Fruit fly (Drosophila melanogaster) whole organism, wandering third instar larva: ENCODE measurements around the gene bnb.

ENCODE experiments used
- Abd-B ChIP-seq: fragments of >200 bp; optimal IDR thresholded peaks from 2 replicates; lab custom pipeline; 2017; ENCODE audit warnings: missing biosample characterization, missing genetic modification characterization
- CG32264 ChIP-seq: fragments of 200-800 bp; sonication (Bioruptor generic); optimal IDR thresholded peaks from 2 replicates; lab custom pipeline; 2016; ENCODE audit warnings: missing biosample characterization, missing genetic modification characterization
- CG9705 ChIP-seq: fragments of 200-800 bp; sonication (Bioruptor generic); optimal IDR thresholded peaks from 2 replicates; lab custom pipeline; 2018; ENCODE audit warnings: missing biosample characterization, mild to moderate bottlenecking, missing genetic modification characterization
- CrebA ChIP-seq: fragments of 200-800 bp; sonication (Bioruptor generic); optimal IDR thresholded peaks from 2 replicates; lab custom pipeline; 2016; ENCODE audit warnings: missing biosample characterization, mild to moderate bottlenecking, missing genetic modification characterization, borderline replicate concordance
- Dfd ChIP-seq: fragments of >200 bp; optimal IDR thresholded peaks from 2 replicates; lab custom pipeline; 2017; ENCODE audit warnings: missing biosample characterization, missing genetic modification characterization
- Dif ChIP-seq: fragments of 200-275, 200-300 bp; sonication (Bioruptor generic); optimal IDR thresholded peaks from 2 replicates; lab custom pipeline; 2018; ENCODE audit warnings: missing biosample characterization, missing genetic modification characterization; ENCODE audit not compliant: partially characterized antibody
- GATAd ChIP-seq: sonication (Bioruptor generic); optimal IDR thresholded peaks from 2 replicates; lab custom pipeline; 2016; ENCODE audit warnings: missing biosample characterization, missing genetic modification characterization
- HLH106 ChIP-seq: fragments of 200-800 bp; optimal IDR thresholded peaks from 3 replicates; lab custom pipeline; 2019; ENCODE audit warnings: missing biosample characterization, mild to moderate bottlenecking, missing genetic modification characterization, moderate library complexity
- Hnf4 ChIP-seq: fragments of 200-800 bp; sonication (Bioruptor generic); optimal IDR thresholded peaks from 2 replicates; lab custom pipeline; 2016; ENCODE audit warnings: missing biosample characterization, mild to moderate bottlenecking, missing genetic modification characterization
- Hr78 ChIP-seq: fragments of >200 bp; optimal IDR thresholded peaks from 2 replicates; lab custom pipeline; 2017; ENCODE audit warnings: missing biosample characterization, missing genetic modification characterization
- Hr83 ChIP-seq: fragments of 200-300 bp; sonication (Bioruptor generic); optimal IDR thresholded peaks from 2 replicates; lab custom pipeline; 2016; ENCODE audit warnings: missing biosample characterization, mild to moderate bottlenecking, missing genetic modification characterization, moderate library complexity; ENCODE audit not compliant: poor library complexity, severe bottlenecking
- Jra ChIP-seq: sonication (Bioruptor generic); optimal IDR thresholded peaks from 2 replicates; lab custom pipeline; 2016; ENCODE audit warnings: missing biosample characterization, missing genetic modification characterization
- Mio ChIP-seq: sonication (Bioruptor generic); optimal IDR thresholded peaks from 2 replicates; lab custom pipeline; 2016; ENCODE audit warnings: missing biosample characterization, missing genetic modification characterization
- Myc ChIP-seq: fragments of >200 bp; optimal IDR thresholded peaks from 2 replicates; lab custom pipeline; 2017
- N ChIP-seq: fragments of >200 bp; optimal IDR thresholded peaks from 2 replicates; lab custom pipeline; 2018; ENCODE audit warnings: missing biosample characterization, missing external identifiers, missing genetic modification characterization
- OdsH ChIP-seq: fragments of 200-800 bp; sonication (Bioruptor generic); optimal IDR thresholded peaks from 2 replicates; lab custom pipeline; 2016; ENCODE audit warnings: missing biosample characterization, mild to moderate bottlenecking, missing genetic modification characterization
- Rel ChIP-seq, 2 experiments: fragments of 200-800 bp; sonication (Bioruptor generic) in 1 of 2; optimal IDR thresholded peaks; 2 replicates in 1 of 2; 3 replicates in 1 of 2; lab custom pipeline; 2016 to 2019; ENCODE audit warnings: mild to moderate bottlenecking in 2 of 2, missing biosample characterization in 2 of 2, missing genetic modification characterization in 2 of 2, moderate library complexity in 1 of 2
- Sp1 ChIP-seq: fragments of 200-800 bp; sonication (Bioruptor generic); optimal IDR thresholded peaks from 3 replicates; lab custom pipeline; 2019; ENCODE audit warnings: missing biosample characterization, mild to moderate bottlenecking, missing genetic modification characterization, moderate library complexity
- Vsx2 ChIP-seq: fragments of 200-300, 225-300 bp; sonication (Bioruptor generic); optimal IDR thresholded peaks from 2 replicates; lab custom pipeline; 2018; ENCODE audit warnings: missing biosample characterization, missing genetic modification characterization; ENCODE audit not compliant: partially characterized antibody
- br ChIP-seq: fragments of 200-800 bp; sonication (Bioruptor generic); optimal IDR thresholded peaks from 2 replicates; lab custom pipeline; 2016; ENCODE audit warnings: missing biosample characterization, missing genetic modification characterization
- brk ChIP-seq: fragments of 200-800 bp; sonication (Bioruptor generic); optimal IDR thresholded peaks from 2 replicates; lab custom pipeline; 2016; ENCODE audit warnings: missing biosample characterization, mild to moderate bottlenecking, missing genetic modification characterization
- dl ChIP-seq, 2 experiments: fragments of 175-275, 200-275 bp in 1 of 2; fragments of 200-275 bp in 1 of 2; sonication (Bioruptor generic); optimal IDR thresholded peaks; lab custom pipeline; 2018; ENCODE audit warnings: mild to moderate bottlenecking in 2 of 2, missing biosample characterization in 2 of 2, missing genetic modification characterization in 2 of 2, moderate library complexity in 2 of 2; ENCODE audit not compliant: partially characterized antibody in 2 of 2, insufficient read depth in 1 of 2
- dmrt93B ChIP-seq: fragments of 200-800 bp; sonication (Bioruptor generic); optimal IDR thresholded peaks from 2 replicates; lab custom pipeline; 2018; ENCODE audit warnings: missing biosample characterization, mild to moderate bottlenecking, missing genetic modification characterization
- dsf ChIP-seq: sonication (Bioruptor generic); optimal IDR thresholded peaks from 2 replicates; lab custom pipeline; 2016; ENCODE audit warnings: missing biosample characterization, missing genetic modification characterization, borderline replicate concordance
- ey ChIP-seq: fragments of 200-800 bp; sonication (Bioruptor generic); optimal IDR thresholded peaks from 2 replicates; lab custom pipeline; 2016; ENCODE audit warnings: missing biosample characterization, missing genetic modification characterization
- foxo ChIP-seq, 2 experiments: fragments of 200-800 bp; sonication (Bioruptor generic); optimal IDR thresholded peaks; 2 replicates in 1 of 2; 3 replicates in 1 of 2; lab custom pipeline; 2016 to 2017; ENCODE audit warnings: missing biosample characterization in 2 of 2, missing genetic modification characterization in 2 of 2
- fru ChIP-seq: fragments of 200-800 bp; sonication (Bioruptor generic); optimal IDR thresholded peaks from 3 replicates; lab custom pipeline; 2016; ENCODE audit warnings: missing biosample characterization, mild to moderate bottlenecking, missing genetic modification characterization
- h ChIP-seq: fragments of 200-800 bp; sonication (Bioruptor generic); optimal IDR thresholded peaks from 3 replicates; lab custom pipeline; 2016; ENCODE audit warnings: missing biosample characterization, mild to moderate bottlenecking, missing genetic modification characterization
- jim ChIP-seq: fragments of 175-275, 200-325 bp; sonication (Bioruptor generic); optimal IDR thresholded peaks from 2 replicates; lab custom pipeline; 2016; ENCODE audit warnings: missing biosample characterization, mild to moderate bottlenecking, missing genetic modification characterization
- lola ChIP-seq: fragments of >200 bp; optimal IDR thresholded peaks from 2 replicates; lab custom pipeline; 2017; ENCODE audit warnings: missing biosample characterization, missing genetic modification characterization
- pan ChIP-seq: fragments of >200 bp; optimal IDR thresholded peaks from 2 replicates; lab custom pipeline; 2017
- psq ChIP-seq: fragments of 200-800 bp; sonication (Bioruptor generic); optimal IDR thresholded peaks from 3 replicates; lab custom pipeline; 2017; ENCODE audit warnings: missing biosample characterization, mild to moderate bottlenecking, missing genetic modification characterization, moderate library complexity
- rgr ChIP-seq: fragments of 200-800 bp; sonication (Bioruptor generic); optimal IDR thresholded peaks from 3 replicates; lab custom pipeline; 2016; ENCODE audit warnings: missing biosample characterization, mild to moderate bottlenecking, missing genetic modification characterization
- sage ChIP-seq: fragments of 200-800 bp; sonication (Bioruptor generic); optimal IDR thresholded peaks from 2 replicates; lab custom pipeline; 2016; ENCODE audit warnings: missing biosample characterization, mild to moderate bottlenecking, missing genetic modification characterization
- sv ChIP-seq: fragments of 200-800 bp; sonication (Bioruptor generic); optimal IDR thresholded peaks from 3 replicates; lab custom pipeline; 2016; ENCODE audit warnings: missing biosample characterization, missing genetic modification characterization
- tai ChIP-seq: sonication (Bioruptor generic); optimal IDR thresholded peaks from 2 replicates; lab custom pipeline; 2016; ENCODE audit warnings: missing biosample characterization, missing genetic modification characterization
- usp ChIP-seq: fragments of >200 bp; optimal IDR thresholded peaks from 2 replicates; lab custom pipeline; 2017; ENCODE audit warnings: missing biosample characterization, missing genetic modification characterization
- woc ChIP-seq: sonication (Bioruptor generic); optimal IDR thresholded peaks from 2 replicates; lab custom pipeline; 2016; ENCODE audit warnings: missing biosample characterization, mild to moderate bottlenecking, missing genetic modification characterization

bnb gene

DNA sequence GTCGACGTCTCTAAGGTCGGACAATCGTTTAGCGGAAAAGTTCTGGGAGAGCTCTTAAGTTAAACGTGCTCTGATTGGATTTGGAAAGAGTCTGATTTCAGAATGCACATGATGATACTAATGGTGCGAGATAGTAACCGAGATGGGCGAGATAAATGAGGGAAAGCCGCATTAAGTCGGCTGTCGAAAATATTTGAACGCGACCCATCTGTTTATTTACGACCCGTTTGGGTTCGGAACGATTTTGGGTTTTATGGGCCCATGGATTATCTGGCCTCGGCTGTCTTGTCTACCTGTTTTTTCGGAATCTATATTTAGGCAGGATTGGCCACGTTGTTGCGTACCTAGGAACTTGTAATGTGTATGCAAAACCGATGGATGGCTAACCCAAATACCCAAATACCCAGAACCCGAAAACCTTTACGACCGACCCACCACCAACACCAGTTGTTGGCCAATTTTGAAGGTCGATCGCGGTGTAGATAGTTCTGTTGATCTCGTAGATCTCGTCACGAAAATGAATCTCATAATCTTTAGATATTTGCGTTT lies 1.9 kb upstream of the bnb start:
- TF ChIP-seq dl (GFP tag; optimal IDR thresholded peaks at IDR 0.05; lab: Kevin White, UChicago; ENCODE audit: insufficient read depth in 1 of 2, partially characterized antibody in 2 of 2) (no peak), Jra (GFP tag; lab: Kevin White, UChicago) (no peak), OdsH (GFP tag; lab: Kevin White, UChicago) (no peak), dsf (no peak)

DNA sequence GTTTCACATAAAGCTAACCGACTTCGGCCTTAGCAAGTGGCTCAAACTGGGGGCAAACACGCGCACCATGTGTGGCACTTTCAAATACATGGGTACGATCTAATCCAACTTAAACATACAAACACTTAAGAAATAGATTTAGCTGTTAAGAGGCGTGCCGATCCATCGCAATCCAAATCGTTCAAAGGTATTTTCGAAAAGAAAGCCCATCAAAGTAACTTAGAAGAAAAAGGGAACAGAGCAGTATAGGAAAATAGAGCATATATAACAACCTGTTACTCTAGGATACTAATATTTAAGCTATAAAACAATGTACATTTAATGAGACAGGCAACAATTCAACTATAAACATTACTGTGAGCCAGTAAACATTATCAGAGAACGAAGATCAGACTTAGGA lies 6.1 kb downstream of the bnb start, which contains the start of gene Atg101:
TSS of gene Atg101 (plus strand) at position 301 of the 400 bp plus-strand sequence.
- TF ChIP-seq CrebA (no peak), Mio (GFP tag; lab: Kevin White, UChicago) (no peak), Jra (GFP tag; lab: Kevin White, UChicago) (no peak), Hr83 (GFP tag; lab: Kevin White, UChicago) (no peak), N (GFP tag; lab: Kevin White, UChicago) (no peak), Hr78 (GFP tag; lab: Kevin White, UChicago) (no peak), Abd-B (GFP tag; lab: Kevin White, UChicago) (no peak), foxo (GFP tag; optimal IDR thresholded peaks at IDR 0.05; lab: Kevin White, UChicago) (no peak), ey (no peak), CG9705 (GFP tag; lab: Kevin White, UChicago) (no peak), br (GFP tag; lab: Kevin White, UChicago) (no peak), fru (GFP tag; lab: Kevin White, UChicago) (no peak), sage (GFP tag; lab: Kevin White, UChicago) (no peak), GATAd (GFP tag; lab: Kevin White, UChicago) (no peak), Hnf4 (no peak), rgr (GFP tag; lab: Kevin White, UChicago) (no peak), psq (no peak), dsf (no peak), Vsx2 (no peak), sv (GFP tag; lab: Kevin White, UChicago) (no peak)

dm6 chrX:18789353-18790210 lies 7.9 kb downstream of the bnb start:
- TF ChIP-seq dsf (no peak), lola (no peak), Hr83 (GFP tag; lab: Kevin White, UChicago) (no peak), pan (no peak), dl (GFP tag; optimal IDR thresholded peaks at IDR 0.05; lab: Kevin White, UChicago; ENCODE audit: insufficient read depth in 1 of 2, partially characterized antibody in 2 of 2) (no peak), woc (GFP tag; lab: Kevin White, UChicago) (peak; percentile 59), rgr (GFP tag; lab: Kevin White, UChicago) (peak; percentile 50), OdsH (GFP tag; lab: Kevin White, UChicago) (peak; percentile 42), Dif (GFP tag; lab: Kevin White, UChicago) (no peak), usp (no peak), jim (GFP tag; lab: Kevin White, UChicago) (no peak), ey (peak; percentile 55), sage (GFP tag; lab: Kevin White, UChicago) (no peak), Myc (no peak), CrebA (no peak), HLH106 (tag; lab: Kevin White, UChicago) (peak; percentile 14), dmrt93B (peak; percentile 12), tai (GFP tag; lab: Kevin White, UChicago) (no peak), fru (GFP tag; lab: Kevin White, UChicago) (peak; percentile 68), Rel (GFP tag; optimal IDR thresholded peaks at IDR 0.05; lab: Kevin White, UChicago) (no peak), Rel (tag; optimal IDR thresholded peaks at IDR 0.05; lab: Kevin White, UChicago) (peak; percentile 13), psq (peak; percentile 53), Dfd (GFP tag; lab: Kevin White, UChicago) (no peak), brk (GFP tag; lab: Kevin White, UChicago) (no peak), N (GFP tag; lab: Kevin White, UChicago) (no peak), CG9705 (GFP tag; lab: Kevin White, UChicago) (no peak), CG32264 (no peak), Abd-B (GFP tag; lab: Kevin White, UChicago) (no peak), Hr78 (GFP tag; lab: Kevin White, UChicago) (no peak), foxo (GFP tag; optimal IDR thresholded peaks at IDR 0.05; lab: Kevin White, UChicago) (peak in 1 of 2 experiments; percentile 29), Mio (GFP tag; lab: Kevin White, UChicago) (no peak), sv (GFP tag; lab: Kevin White, UChicago) (peak; percentile 52), GATAd (GFP tag; lab: Kevin White, UChicago) (no peak), Hnf4 (peak; percentile 27), Sp1 (GFP tag; lab: Kevin White, UChicago) (peak; percentile 43), Vsx2 (no peak), br (GFP tag; lab: Kevin White, UChicago) (peak; percentile 59), Jra (GFP tag; lab: Kevin White, UChicago) (peak; percentile 29), h (GFP tag; lab: Kevin White, UChicago) (peak; percentile 27)
